Worm (Caenorhabditis elegans): Measurements from ENCODE around the gene R07B1.13.
A peak's percentile ranks its signal among the peaks of the same experiment; 100 is the strongest.

Gene R07B1.13

DNA sequence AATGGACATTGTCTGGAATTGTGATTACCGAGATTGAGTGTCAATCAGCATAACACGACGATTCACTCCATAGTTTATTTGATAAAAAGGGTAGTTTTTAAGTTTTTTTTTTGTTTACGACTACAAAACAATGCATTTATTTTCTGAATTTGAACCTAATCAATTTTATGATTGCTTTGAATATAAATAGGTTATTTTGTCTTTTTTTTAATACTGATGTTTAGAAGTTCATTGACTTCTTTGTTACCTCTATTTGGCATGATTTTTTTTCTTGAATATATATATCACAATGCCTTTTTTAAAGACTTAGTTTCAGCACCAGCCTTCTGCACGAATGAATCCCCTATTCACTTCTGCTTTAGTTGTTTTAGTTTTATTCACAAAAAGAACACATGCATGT, at the start of gene R07B1.13:
TSS of gene R07B1.13 (plus strand) at position 301 of the 400 bp plus-strand sequence.
- TF ChIP-seq ama-1 (optimal IDR thresholded peaks at IDR 0.05) (no peak), lsy-12 (tag; optimal IDR thresholded peaks at IDR 0.05) (no peak), aly-2 (tag; optimal IDR thresholded peaks at IDR 0.05) (no peak), fos-1 (tag; optimal IDR thresholded peaks at IDR 0.05) (no peak), mdl-1 (tag; optimal IDR thresholded peaks at IDR 0.05) (no peak), nhr-76 (tag; optimal IDR thresholded peaks at IDR 0.05) (no peak), nhr-28 (tag; optimal IDR thresholded peaks at IDR 0.05) (no peak), ZK546.5 (tag; optimal IDR thresholded peaks at IDR 0.05) (no peak), snpc-4 (tag; optimal IDR thresholded peaks at IDR 0.05) (no peak), nfya-1 (tag; optimal IDR thresholded peaks at IDR 0.05; ENCODE audit: insufficient read depth) (no peak), elt-1 (tag; optimal IDR thresholded peaks at IDR 0.05) (no peak), jun-1 (tag; optimal IDR thresholded peaks at IDR 0.05) (no peak), daf-12 (tag; optimal IDR thresholded peaks at IDR 0.05) (no peak), pqm-1 (tag; optimal IDR thresholded peaks at IDR 0.05) (no peak), nhr-67 (tag; optimal IDR thresholded peaks at IDR 0.05) (no peak), nhr-43 (tag; optimal IDR thresholded peaks at IDR 0.05; ENCODE audit: poor library complexity, severe bottlenecking) (no peak)

DNA sequence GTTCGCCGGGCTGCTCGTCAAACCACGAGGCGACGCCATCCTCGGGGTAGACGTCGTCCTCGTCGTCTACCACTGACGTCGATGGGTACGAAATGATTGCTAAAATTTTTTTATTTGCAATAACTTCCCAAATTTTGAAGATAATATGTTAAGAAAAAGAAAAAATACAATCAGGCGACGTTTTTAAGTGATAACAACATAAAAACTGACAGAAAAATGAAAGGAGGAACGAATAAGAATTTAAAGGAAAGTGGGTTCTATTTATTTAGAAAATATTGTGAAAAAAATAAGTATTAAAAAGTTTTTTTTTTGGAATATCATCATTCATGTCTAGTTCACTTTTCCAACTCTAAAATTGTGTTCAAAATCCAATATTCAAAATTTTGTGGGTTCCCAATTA, 47.4 kb upstream of the R07B1.13 start, which contains the start of gene dpy-22:
TSS of gene dpy-22 (minus strand) at position 101 of the 400 bp plus-strand sequence.
- TF ChIP-seq ceh-82 (tag; optimal IDR thresholded peaks at IDR 0.05), result no peak
- TF ChIP-seq unc-39 (tag; optimal IDR thresholded peaks at IDR 0.05), result no peak
- TF ChIP-seq daf-12 (tag; optimal IDR thresholded peaks at IDR 0.05), result no peak
- no peak for TF ChIP-seq fkh-2 (tag; optimal IDR thresholded peaks at IDR 0.05)
- no peak for TF ChIP-seq nhr-67 (tag; optimal IDR thresholded peaks at IDR 0.05)
- TF ChIP-seq nfya-1 (tag; optimal IDR thresholded peaks at IDR 0.05; ENCODE audit: insufficient read depth), result no peak
- TF ChIP-seq zag-1 (tag; optimal IDR thresholded peaks at IDR 0.05), result no peak
- no peak for TF ChIP-seq hmg-11 (tag; optimal IDR thresholded peaks at IDR 0.05)
- no peak for TF ChIP-seq sea-2 (GFP tag; optimal IDR thresholded peaks at IDR 0.05)
- no peak for TF ChIP-seq lsy-12 (tag; optimal IDR thresholded peaks at IDR 0.05)
- TF ChIP-seq lin-15B (tag; optimal IDR thresholded peaks at IDR 0.05), result no peak
- no peak for TF ChIP-seq R02D3.7 (tag; optimal IDR thresholded peaks at IDR 0.05)
- no peak for TF ChIP-seq nhr-28 (tag; optimal IDR thresholded peaks at IDR 0.05)
- TF ChIP-seq mml-1 (tag; optimal IDR thresholded peaks at IDR 0.05), result no peak
- no peak for TF ChIP-seq lin-39 (tag; optimal IDR thresholded peaks at IDR 0.05)

DNA sequence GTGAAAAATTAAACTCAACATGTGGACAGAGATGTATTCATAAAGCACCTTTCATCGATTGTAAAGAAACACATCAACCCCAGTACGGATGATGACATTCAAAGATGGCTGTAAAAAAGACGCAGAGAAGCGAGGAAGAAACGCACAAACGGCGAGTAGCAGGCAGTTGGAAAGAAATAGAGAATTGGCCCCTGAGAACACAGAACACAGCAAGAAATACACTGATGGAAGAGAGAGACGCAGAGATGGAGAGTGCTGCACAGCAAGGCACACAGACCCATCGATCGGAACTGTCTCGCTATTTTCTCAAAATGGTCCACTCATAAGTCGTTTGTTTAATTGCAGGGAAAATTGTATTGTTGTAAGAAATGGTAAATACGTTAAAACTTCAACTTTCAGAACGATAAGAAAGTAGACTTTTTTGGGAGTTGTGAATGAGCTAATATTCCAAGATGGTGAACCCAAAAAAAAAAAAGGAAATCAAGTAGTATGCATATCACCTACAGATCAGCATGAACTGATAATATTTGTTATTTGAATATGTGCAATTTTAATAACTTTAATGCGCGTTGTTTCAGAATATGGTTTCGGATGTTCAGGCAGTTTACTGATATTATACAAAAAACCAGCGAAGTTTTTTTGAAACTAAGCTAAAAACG, 46.9 kb upstream of the R07B1.13 start:
- TF ChIP-seq hmg-11 (tag; optimal IDR thresholded peaks at IDR 0.05) (peak; percentile 90), pqm-1 (tag; optimal IDR thresholded peaks at IDR 0.05) (peak; percentile 55), nhr-23 (tag; optimal IDR thresholded peaks at IDR 0.05) (peak; percentile 50), nfya-1 (tag; optimal IDR thresholded peaks at IDR 0.05; ENCODE audit: insufficient read depth) (peak; percentile 70), lin-39 (tag; optimal IDR thresholded peaks at IDR 0.05) (peak; percentile 52), ceh-82 (tag; optimal IDR thresholded peaks at IDR 0.05) (no peak), jun-1 (tag; optimal IDR thresholded peaks at IDR 0.05) (peak; percentile 77), fkh-10 (GFP tag; optimal IDR thresholded peaks at IDR 0.05) (no peak), elt-2 (tag; optimal IDR thresholded peaks at IDR 0.05) (peak; percentile 69), egl-5 (tag; optimal IDR thresholded peaks at IDR 0.05) (peak; percentile 73), lsy-12 (tag; optimal IDR thresholded peaks at IDR 0.05) (no peak), ceh-28 (tag; optimal IDR thresholded peaks at IDR 0.05) (peak; percentile 60), skn-1 (tag; optimal IDR thresholded peaks at IDR 0.05) (peak; percentile 95), nhr-25 (tag; optimal IDR thresholded peaks at IDR 0.05) (peak; percentile 70)

DNA sequence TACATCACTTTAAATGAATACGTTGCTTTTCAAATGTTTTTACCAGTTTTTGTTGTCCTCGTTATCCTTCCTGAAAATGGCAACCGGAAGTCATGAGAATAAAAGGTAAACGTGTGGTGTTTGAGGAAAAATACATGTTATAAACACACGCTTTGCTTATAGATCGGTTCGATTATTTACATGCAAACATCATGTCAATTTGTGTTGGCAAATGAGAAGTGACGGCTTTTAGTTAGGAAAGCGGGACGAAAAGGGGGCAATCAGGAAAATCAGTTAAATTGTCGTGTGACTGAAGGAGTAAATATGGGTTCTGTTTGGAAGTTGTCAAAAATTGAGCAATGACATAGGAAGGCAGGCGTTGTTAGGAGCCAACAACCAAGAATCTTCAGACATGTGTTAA, 38.4 kb upstream of the R07B1.13 start, which contains the start of gene rrc-1:
TSS of gene rrc-1 (minus strand) at position 74 of the 400 bp plus-strand sequence.
- TF ChIP-seq sea-2 (GFP tag; optimal IDR thresholded peaks at IDR 0.05), result no peak
- no peak for TF ChIP-seq elt-3 (tag; optimal IDR thresholded peaks at IDR 0.05)
- no peak for TF ChIP-seq ceh-28 (tag; optimal IDR thresholded peaks at IDR 0.05)
- TF ChIP-seq jun-1 (tag; optimal IDR thresholded peaks at IDR 0.05), result no peak
- TF ChIP-seq pha-4 (tag; optimal IDR thresholded peaks at IDR 0.05), result no peak
- no peak for TF ChIP-seq tbx-2 (tag; optimal IDR thresholded peaks at IDR 0.05)
